Fruit fly (Drosophila melanogaster) whole organism, embryonic: ENCODE data around the gene CG14341.

ENCODE experiments used
- Abd-B ChIP-seq: fragments of 200-800 bp; sonication (Bioruptor generic); optimal IDR thresholded peaks from 2 replicates; lab custom pipeline; 2018; ENCODE audit warnings: missing biosample characterization, mild to moderate bottlenecking, missing genetic modification characterization, moderate library complexity
- CG10431 ChIP-seq: fragments of 200-800 bp; sonication (Bioruptor generic); optimal IDR thresholded peaks from 3 replicates; lab custom pipeline; 2018; ENCODE audit warnings: missing biosample characterization, mild to moderate bottlenecking, missing genetic modification characterization
- CG11456 ChIP-seq: fragments of 200-800 bp; sonication (Bioruptor generic); IDR thresholded peaks from 3 replicates; pipeline ENCODE4 v1.3.6; 2022; ENCODE audit warnings: missing biosample characterization, missing genetic modification characterization
- CG14441 ChIP-seq: fragments of 200-800 bp; sonication (Bioruptor generic); IDR thresholded peaks from 2 replicates; pipeline ENCODE4 v1.3.6; 2022; ENCODE audit warnings: missing biosample characterization, missing genetic modification characterization
- CG1602 ChIP-seq: fragments of 200-800 bp; sonication (Bioruptor generic); optimal IDR thresholded peaks from 3 replicates; lab custom pipeline; 2016; ENCODE audit warnings: missing biosample characterization, missing genetic modification characterization
- CG31224 ChIP-seq: fragments of 200-800 bp; sonication (Bioruptor generic); IDR thresholded peaks from 2 replicates; pipeline ENCODE4 v1.3.6; 2022; ENCODE audit warnings: missing biosample characterization, missing genetic modification characterization
- CG32767 ChIP-seq: fragments of 200-800 bp; sonication (Bioruptor generic); IDR thresholded peaks from 2 replicates; pipeline ENCODE4 v1.3.6; 2022; ENCODE audit warnings: missing biosample characterization, missing genetic modification characterization
- CG4360 ChIP-seq: fragments of 200-800 bp; sonication (Bioruptor generic); IDR thresholded peaks from 2 replicates; pipeline ENCODE4 v1.3.6; 2022; ENCODE audit warnings: missing biosample characterization, missing genetic modification characterization
- CG4820 ChIP-seq: fragments of 200-800 bp; sonication (Bioruptor generic); optimal IDR thresholded peaks from 3 replicates; lab custom pipeline; 2016; ENCODE audit warnings: missing biosample characterization, missing genetic modification characterization
- CG6689 ChIP-seq: fragments of 200-800 bp; sonication (Bioruptor generic); IDR thresholded peaks from 2 replicates; pipeline ENCODE4 v1.3.6; 2022; ENCODE audit warnings: missing biosample characterization, missing genetic modification characterization
- CG8944 ChIP-seq: fragments of 200-800 bp; sonication (Bioruptor generic); optimal IDR thresholded peaks from 3 replicates; lab custom pipeline; 2016; ENCODE audit warnings: missing biosample characterization, missing genetic modification characterization
- CG9727 ChIP-seq: fragments of 200-800 bp; sonication (Bioruptor generic); optimal IDR thresholded peaks from 3 replicates; lab custom pipeline; 2017; ENCODE audit warnings: missing biosample characterization, mild to moderate bottlenecking, missing genetic modification characterization
- E2f1 ChIP-seq: fragments of 200-800 bp; sonication (Bioruptor generic); IDR thresholded peaks from 2 replicates; pipeline ENCODE4 v1.3.6; 2022; ENCODE audit warnings: missing biosample characterization, missing genetic modification characterization
- Gug ChIP-seq: fragments of 200-800 bp; sonication (Bioruptor generic); IDR thresholded peaks from 4 replicates; pipeline ENCODE4 v1.3.6; 2022; ENCODE audit warnings: missing biosample characterization, missing genetic modification characterization
- HLH4C ChIP-seq: fragments of 200-800 bp; sonication (Bioruptor generic); IDR thresholded peaks from 3 replicates; pipeline ENCODE4 v1.3.6; 2022; ENCODE audit warnings: missing biosample characterization, missing genetic modification characterization; ENCODE audit not compliant: partially characterized antibody
- HLH54F ChIP-seq: fragments of 200-800 bp; sonication (Bioruptor generic); optimal IDR thresholded peaks from 3 replicates; lab custom pipeline; 2016; ENCODE audit warnings: missing biosample characterization, missing genetic modification characterization
- Hr3 ChIP-seq: fragments of 200-800 bp; sonication (Bioruptor generic); optimal IDR thresholded peaks from 3 replicates; lab custom pipeline; 2016; ENCODE audit warnings: missing biosample characterization, missing genetic modification characterization
- Mad ChIP-seq: fragments of 200-800 bp; sonication (Bioruptor generic); optimal IDR thresholded peaks from 2 replicates; lab custom pipeline; 2016; ENCODE audit warnings: missing biosample characterization, missing genetic modification characterization
- Med ChIP-seq: fragments of 200-800 bp; sonication (Bioruptor generic); peaks from one replicate; lab custom pipeline; 2016; ENCODE audit warnings: missing biosample characterization, missing genetic modification characterization, mild to moderate bottlenecking, inconsistent platforms, moderate library complexity
- NC2α ChIP-seq: fragments of 200-800 bp; sonication (Bioruptor generic); optimal IDR thresholded peaks from 2 replicates; lab custom pipeline; 2016; ENCODE audit warnings: missing biosample characterization, missing genetic modification characterization
- Nf-YB ChIP-seq: fragments of 200-800 bp; sonication (Bioruptor generic); optimal IDR thresholded peaks from 3 replicates; lab custom pipeline; 2019; ENCODE audit warnings: missing biosample characterization, mild to moderate bottlenecking, missing genetic modification characterization, moderate library complexity
- Rx ChIP-seq: fragments of 200-800 bp; sonication (Bioruptor generic); IDR thresholded peaks from 2 replicates; pipeline ENCODE4 v1.3.6; 2022; ENCODE audit warnings: missing biosample characterization, missing genetic modification characterization
- TFAM ChIP-seq: fragments of 200-800 bp; sonication (Bioruptor generic); optimal IDR thresholded peaks from 2 replicates; lab custom pipeline; 2017; ENCODE audit warnings: missing biosample characterization, missing genetic modification characterization, inconsistent platforms
- abd-A ChIP-seq: fragments of 200-800 bp; sonication (Bioruptor generic); optimal IDR thresholded peaks from 3 replicates; lab custom pipeline; 2019; ENCODE audit warnings: missing biosample characterization, mild to moderate bottlenecking, missing genetic modification characterization, moderate library complexity
- al ChIP-seq: fragments of 200-800 bp; sonication (Bioruptor generic); IDR thresholded peaks from 2 replicates; pipeline ENCODE4 v1.3.6; 2022; ENCODE audit warnings: missing biosample characterization, missing genetic modification characterization
- amos ChIP-seq: fragments of 200-800 bp; sonication (Bioruptor generic); IDR thresholded peaks from 2 replicates; pipeline ENCODE4 v1.3.6; 2022; ENCODE audit warnings: missing biosample characterization, missing genetic modification characterization; ENCODE audit not compliant: partially characterized antibody
- aop ChIP-seq: fragments of 200-800 bp; sonication (Bioruptor generic); IDR thresholded peaks from 2 replicates; pipeline ENCODE4 v1.3.6; 2022; ENCODE audit warnings: missing biosample characterization, missing genetic modification characterization
- bsh ChIP-seq, 2 experiments: fragments of 200-800 bp; sonication (Bioruptor generic); optimal IDR thresholded peaks; 2 replicates each; lab custom pipeline; 2017 to 2018; ENCODE audit warnings: mild to moderate bottlenecking in 2 of 2, missing biosample characterization in 2 of 2, missing genetic modification characterization in 2 of 2, moderate library complexity in 1 of 2
- chif ChIP-seq, 2 experiments: fragments of 200-800 bp; sonication (Bioruptor generic); optimal IDR thresholded peaks; 3 replicates each; lab custom pipeline; 2016; ENCODE audit warnings: missing biosample characterization in 2 of 2, missing genetic modification characterization in 2 of 2
- crol ChIP-seq: fragments of 200-800 bp; sonication (Bioruptor generic); IDR thresholded peaks from 2 replicates; pipeline ENCODE4 v1.3.6; 2022; ENCODE audit warnings: missing biosample characterization, missing genetic modification characterization
- dysf ChIP-seq: fragments of 200-800 bp; sonication (Bioruptor generic); IDR thresholded peaks from 3 replicates; pipeline ENCODE4 v1.3.6; 2022; ENCODE audit warnings: missing biosample characterization, missing genetic modification characterization
- ems ChIP-seq: fragments of 200-800 bp; sonication (Bioruptor generic); optimal IDR thresholded peaks from 3 replicates; lab custom pipeline; 2016; ENCODE audit warnings: missing biosample characterization, missing genetic modification characterization
- fd102C ChIP-seq: fragments of 200-800 bp; sonication (Bioruptor generic); optimal IDR thresholded peaks from 2 replicates; lab custom pipeline; 2018; ENCODE audit warnings: missing biosample characterization, mild to moderate bottlenecking, missing genetic modification characterization, moderate library complexity
- gcm ChIP-seq: fragments of 200-800 bp; sonication (Bioruptor generic); optimal IDR thresholded peaks from 2 replicates; lab custom pipeline; 2019; ENCODE audit warnings: missing biosample characterization, mild to moderate bottlenecking, missing genetic modification characterization, moderate library complexity
- gem ChIP-seq: fragments of 200-800 bp; sonication (Bioruptor generic); optimal IDR thresholded peaks from 2 replicates; lab custom pipeline; 2019; ENCODE audit warnings: missing biosample characterization, mild to moderate bottlenecking, missing genetic modification characterization, moderate library complexity
- her ChIP-seq: fragments of 200-800 bp; sonication (Bioruptor generic); optimal IDR thresholded peaks from 2 replicates; lab custom pipeline; 2016; ENCODE audit warnings: missing biosample characterization, missing genetic modification characterization
- ind ChIP-seq: fragments of 200-800 bp; sonication (Bioruptor generic); optimal IDR thresholded peaks from 3 replicates; lab custom pipeline; 2016; ENCODE audit warnings: missing biosample characterization, missing genetic modification characterization
- kay ChIP-seq: fragments of 200-800 bp; sonication (Bioruptor generic); optimal IDR thresholded peaks from 2 replicates; lab custom pipeline; 2016; ENCODE audit warnings: missing biosample characterization, missing genetic modification characterization
- knrl ChIP-seq: fragments of 200-800 bp; sonication (Bioruptor generic); IDR thresholded peaks from 3 replicates; pipeline ENCODE4 v1.3.6; 2022; ENCODE audit warnings: missing biosample characterization, missing genetic modification characterization; ENCODE audit not compliant: partially characterized antibody
- p53 ChIP-seq: fragments of 200-800 bp; sonication (Bioruptor generic); optimal IDR thresholded peaks from 2 replicates; lab custom pipeline; 2016; ENCODE audit warnings: missing biosample characterization, missing genetic modification characterization
- ro ChIP-seq: fragments of 200-800 bp; sonication (Bioruptor generic); IDR thresholded peaks from 2 replicates; pipeline ENCODE4 v1.3.6; 2022; ENCODE audit warnings: missing biosample characterization, missing genetic modification characterization
- sens ChIP-seq: fragments of 200-800 bp; sonication (Bioruptor generic); peaks from one replicate; lab custom pipeline; 2016; ENCODE audit warnings: missing biosample characterization, missing genetic modification characterization
- sug ChIP-seq: fragments of 200-800 bp; optimal IDR thresholded peaks from 2 replicates; lab custom pipeline; 2019; ENCODE audit warnings: missing biosample characterization, mild to moderate bottlenecking, missing genetic modification characterization, moderate library complexity
- tgo ChIP-seq: fragments of 200-800 bp; sonication (Bioruptor generic); IDR thresholded peaks from 3 replicates; pipeline ENCODE4 v1.3.6; 2022; ENCODE audit warnings: missing biosample characterization, missing genetic modification characterization
- tna ChIP-seq: fragments of 200-800 bp; sonication (Bioruptor generic); IDR thresholded peaks from 2 replicates; pipeline ENCODE4 v1.3.6; 2022; ENCODE audit warnings: missing biosample characterization, missing genetic modification characterization; ENCODE audit not compliant: partially characterized antibody
- unpg ChIP-seq: fragments of 200-800 bp; sonication (Bioruptor generic); optimal IDR thresholded peaks from 3 replicates; lab custom pipeline; 2018; ENCODE audit warnings: missing biosample characterization, mild to moderate bottlenecking, missing genetic modification characterization, moderate library complexity
- z ChIP-seq: fragments of 200-800 bp; sonication (Bioruptor generic); IDR thresholded peaks from 3 replicates; pipeline ENCODE4 v1.3.6; 2022; ENCODE audit warnings: missing biosample characterization, missing genetic modification characterization
- zfh1 ChIP-seq: fragments of 200-800 bp; sonication (Bioruptor generic); IDR thresholded peaks from 3 replicates; pipeline ENCODE4 v1.3.6; 2022; ENCODE audit warnings: missing biosample characterization, missing genetic modification characterization

CG14341 gene

dm6 chr2L:1157679-1158518 lies 8.4 kb upstream of the CG14341 start, which contains the start of gene capt (continued):
- TF ChIP-seq dysf (GFP tag; lab: Robert Waterston, UW), result peak; percentile 61; the same call in 1 of the 3 replicates
- no peak for TF ChIP-seq p53 (GFP tag; lab: Kevin White, UChicago)
- TF ChIP-seq CG31224 (GFP tag; lab: Robert Waterston, UW), result no peak
- peak; percentile 44 for TF ChIP-seq gcm (GFP tag; lab: Kevin White, UChicago)
- no peak for TF ChIP-seq HLH4C (GFP tag; lab: Robert Waterston, UW)
- TF ChIP-seq crol (GFP tag; lab: Robert Waterston, UW), result peak; percentile 90
- TF ChIP-seq ro, result no peak
- TF ChIP-seq bsh (GFP tag; optimal IDR thresholded peaks at IDR 0.05; lab: Kevin White, UChicago), result peak in 1 of 2 experiments; percentile 11
- peak; percentile 31; the same call in 1 of the 2 replicates for TF ChIP-seq al (GFP tag; lab: Robert Waterston, UW)
- peak; percentile 88 for TF ChIP-seq CG4360
- TF ChIP-seq sug (tag; lab: Kevin White, UChicago), result peak; percentile 38
- TF ChIP-seq Rx (GFP tag; lab: Robert Waterston, UW), result peak; percentile 25; the same call in 1 of the 2 replicates
- TF ChIP-seq aop (GFP tag; lab: Robert Waterston, UW), result 0 out of 2 replicates have a peak, but pooled peaks have one; percentile 8
- TF ChIP-seq abd-A (tag; lab: Kevin White, UChicago), result peak; percentile 67
- TF ChIP-seq gem, result no peak
- peak; percentile 10 for TF ChIP-seq Mad
- peak; percentile 2 for TF ChIP-seq her (GFP tag; lab: Kevin White, UChicago)
- TF ChIP-seq HLH54F (GFP tag; lab: Kevin White, UChicago), result peak; percentile 16
- TF ChIP-seq fd102C (GFP tag; lab: Kevin White, UChicago), result no peak
- TF ChIP-seq NC2α (GFP tag; lab: Kevin White, UChicago), result no peak
- no peak for TF ChIP-seq CG8944 (GFP tag; lab: Kevin White, UChicago)
- TF ChIP-seq CG1602 (GFP tag; lab: Kevin White, UChicago), result peak; percentile 22
- peak; percentile 73 for TF ChIP-seq sens (GFP tag; lab: Kevin White, UChicago)
- 0 out of 3 replicates have a peak, but pooled peaks have one; percentile 3 for TF ChIP-seq z (GFP tag; lab: Robert Waterston, UW)
- no peak for TF ChIP-seq amos (GFP tag; lab: Robert Waterston, UW)
- peak; percentile 52 for TF ChIP-seq ind (GFP tag; lab: Kevin White, UChicago)
- peak; percentile 16 for TF ChIP-seq CG4820 (GFP tag; lab: Kevin White, UChicago)
- TF ChIP-seq unpg (GFP tag; lab: Kevin White, UChicago), result peak; percentile 2
- 0 out of 4 replicates have a peak, but pooled peaks have one; percentile 16 for TF ChIP-seq Gug (GFP tag; lab: Robert Waterston, UW)
- peak; percentile 18 for TF ChIP-seq CG9727 (GFP tag; lab: Kevin White, UChicago)
- no peak for TF ChIP-seq ems (GFP tag; lab: Kevin White, UChicago)
- no peak for TF ChIP-seq knrl
- peak in 1 of 2 experiments; percentile 38 for TF ChIP-seq chif (GFP tag; optimal IDR thresholded peaks at IDR 0.05; lab: Kevin White, UChicago)
- no peak for TF ChIP-seq CG32767 (GFP tag; lab: Robert Waterston, UW)
- TF ChIP-seq TFAM (GFP tag; lab: Kevin White, UChicago), result no peak
- peak; percentile 68 for TF ChIP-seq CG6689 (GFP tag; lab: Robert Waterston, UW)
- TF ChIP-seq CG14441 (GFP tag; lab: Robert Waterston, UW), result peak; percentile 54
- 0 out of 3 replicates have a peak, but pooled peaks have one; percentile 30 for TF ChIP-seq zfh1 (GFP tag; lab: Robert Waterston, UW)
- no peak for TF ChIP-seq Nf-YB (GFP tag; lab: Kevin White, UChicago)
- TF ChIP-seq E2f1 (GFP tag; lab: Robert Waterston, UW), result no peak
- TF ChIP-seq Med (GFP tag; lab: Kevin White, UChicago), result peak; percentile 84
- peak; percentile 41 for TF ChIP-seq Hr3 (GFP tag; lab: Kevin White, UChicago)
- TF ChIP-seq CG10431 (GFP tag; lab: Kevin White, UChicago), result no peak
- peak; percentile 51; the same call in 2 of the 3 replicates for TF ChIP-seq tgo
- peak; percentile 46 for TF ChIP-seq Abd-B (GFP tag; lab: Kevin White, UChicago)
- peak; percentile 69 for TF ChIP-seq kay
- peak; percentile 62; the same call in 1 of the 3 replicates for TF ChIP-seq CG11456
- TF ChIP-seq tna (GFP tag; lab: Robert Waterston, UW), result no peak
